Fruit fly (Drosophila melanogaster) whole organism, embryonic: Measurements from ENCODE around the gene CG1910.

Experiments
- CG10462 ChIP-seq: fragments of 200-800 bp; sonication (Bioruptor generic); optimal IDR thresholded peaks from 2 replicates; lab custom pipeline; 2016; ENCODE audit warnings: missing biosample characterization, missing genetic modification characterization
- CG10565 ChIP-seq: fragments of 200-800 bp; sonication (Bioruptor generic); optimal IDR thresholded peaks from 3 replicates; lab custom pipeline; 2016; ENCODE audit warnings: missing biosample characterization, mild to moderate bottlenecking, missing genetic modification characterization
- CG11093 ChIP-seq: fragments of 200-800 bp; sonication (Bioruptor generic); IDR thresholded peaks from 3 replicates; pipeline ENCODE4 v1.3.6; 2022; ENCODE audit warnings: missing biosample characterization, missing genetic modification characterization
- CG12155 ChIP-seq: fragments of 200-800 bp; sonication (Bioruptor generic); optimal IDR thresholded peaks from 3 replicates; lab custom pipeline; 2016; ENCODE audit warnings: missing biosample characterization, missing genetic modification characterization
- CG13894 ChIP-seq: fragments of 200-800 bp; sonication (Bioruptor generic); optimal IDR thresholded peaks from 3 replicates; lab custom pipeline; 2018; ENCODE audit warnings: missing biosample characterization, mild to moderate bottlenecking, missing genetic modification characterization, moderate library complexity
- CG15073 ChIP-seq: fragments of 200-800 bp; sonication (Bioruptor generic); optimal IDR thresholded peaks from 2 replicates; lab custom pipeline; 2016; ENCODE audit warnings: missing biosample characterization, missing genetic modification characterization
- CG15269 ChIP-seq: fragments of 200-800 bp; sonication (Bioruptor generic); optimal IDR thresholded peaks from 2 replicates; lab custom pipeline; 2018; ENCODE audit warnings: missing biosample characterization, mild to moderate bottlenecking, missing genetic modification characterization, moderate library complexity
- CG17359 ChIP-seq: fragments of 200-800 bp; sonication (Bioruptor generic); optimal IDR thresholded peaks from 3 replicates; lab custom pipeline; 2018; ENCODE audit warnings: missing biosample characterization, mild to moderate bottlenecking, missing genetic modification characterization, moderate library complexity
- CG17612 ChIP-seq: fragments of 200-800 bp; sonication (Bioruptor generic); IDR thresholded peaks from 2 replicates; pipeline ENCODE4 v1.3.6; 2022; ENCODE audit warnings: missing biosample characterization, missing genetic modification characterization
- CG18011 ChIP-seq: fragments of 200-800 bp; sonication (Bioruptor generic); optimal IDR thresholded peaks from 2 replicates; lab custom pipeline; 2017; ENCODE audit warnings: missing biosample characterization, missing genetic modification characterization, mild to moderate bottlenecking, moderate library complexity, missing genotype
- CG18599 ChIP-seq: fragments of 200-800 bp; sonication (Bioruptor generic); optimal IDR thresholded peaks from 3 replicates; lab custom pipeline; 2017; ENCODE audit warnings: missing biosample characterization, missing genetic modification characterization, mild to moderate bottlenecking, moderate library complexity, missing genetic modification reagents
- CG18764 ChIP-seq: fragments of 200-800 bp; sonication (Bioruptor generic); optimal IDR thresholded peaks from 3 replicates; lab custom pipeline; 2016; ENCODE audit warnings: missing biosample characterization, missing genetic modification characterization
- CG2199 ChIP-seq: fragments of 200-800 bp; sonication (Bioruptor generic); IDR thresholded peaks from 3 replicates; pipeline ENCODE4 v1.3.6; 2022; ENCODE audit warnings: missing biosample characterization, missing genetic modification characterization
- CG30403 ChIP-seq: fragments of 200-800 bp; sonication (Bioruptor generic); optimal IDR thresholded peaks from 3 replicates; lab custom pipeline; 2016; ENCODE audit warnings: missing biosample characterization, missing genetic modification characterization
- CG31388 ChIP-seq: fragments of 200-800 bp; sonication (Bioruptor generic); optimal IDR thresholded peaks from 2 replicates; lab custom pipeline; 2016; ENCODE audit warnings: missing biosample characterization, missing genetic modification characterization
- CG34422 ChIP-seq: fragments of 200-800 bp; sonication (Bioruptor generic); IDR thresholded peaks from 3 replicates; pipeline ENCODE4 v1.3.6; 2022; ENCODE audit warnings: missing biosample characterization, missing genetic modification characterization
- CG5180 ChIP-seq: fragments of 200-800 bp; sonication (Bioruptor generic); optimal IDR thresholded peaks from 3 replicates; lab custom pipeline; 2017; ENCODE audit warnings: missing biosample characterization, missing genetic modification characterization, mild to moderate bottlenecking, moderate library complexity, missing genetic modification reagents
- CG6689 ChIP-seq: fragments of 200-800 bp; sonication (Bioruptor generic); IDR thresholded peaks from 2 replicates; pipeline ENCODE4 v1.3.6; 2022; ENCODE audit warnings: missing biosample characterization, missing genetic modification characterization
- CG7963 ChIP-seq: fragments of 200-800 bp; sonication (Bioruptor generic); IDR thresholded peaks from 3 replicates; pipeline ENCODE4 v1.3.6; 2022; ENCODE audit warnings: missing biosample characterization, missing genetic modification characterization; ENCODE audit not compliant: partially characterized antibody
- Fer3 ChIP-seq: fragments of 200-800 bp; sonication (Bioruptor generic); optimal IDR thresholded peaks from 2 replicates; lab custom pipeline; 2018; ENCODE audit warnings: missing biosample characterization, mild to moderate bottlenecking, missing genetic modification characterization, moderate library complexity
- H2.0 ChIP-seq: fragments of 200-800 bp; sonication (Bioruptor generic); IDR thresholded peaks from 2 replicates; pipeline ENCODE4 v1.3.6; 2022; ENCODE audit warnings: missing biosample characterization, missing genetic modification characterization
- HLH54F ChIP-seq: fragments of 200-800 bp; sonication (Bioruptor generic); optimal IDR thresholded peaks from 3 replicates; lab custom pipeline; 2016; ENCODE audit warnings: missing biosample characterization, missing genetic modification characterization
- HLHmδ ChIP-seq: fragments of 200-800 bp; sonication (Bioruptor generic); optimal IDR thresholded peaks from 2 replicates; lab custom pipeline; 2018; ENCODE audit warnings: missing biosample characterization, mild to moderate bottlenecking, missing genetic modification characterization, moderate library complexity
- Hmr ChIP-seq: fragments of 200-800 bp; sonication (Bioruptor generic); optimal IDR thresholded peaks from 3 replicates; lab custom pipeline; 2017; ENCODE audit warnings: mild to moderate bottlenecking, missing biosample characterization, missing genetic modification reagents, missing genetic modification characterization
- Hr78 ChIP-seq, 2 experiments: fragments of 200-800 bp in 1 of 2; fragments of >200 bp in 1 of 2; sonication (Bioruptor generic) in 1 of 2; optimal IDR thresholded peaks; 2 replicates each; lab custom pipeline; 2017 to 2019; ENCODE audit warnings: missing biosample characterization in 2 of 2, missing genetic modification characterization in 2 of 2, mild to moderate bottlenecking in 1 of 2, moderate library complexity in 1 of 2
- Jarid2 ChIP-seq: fragments of 200-800 bp; sonication (Bioruptor generic); optimal IDR thresholded peaks from 3 replicates; lab custom pipeline; 2017; ENCODE audit warnings: mild to moderate bottlenecking, missing biosample characterization, missing genetic modification reagents, missing genetic modification characterization
- Lpt ChIP-seq: fragments of >200 bp; optimal IDR thresholded peaks from 2 replicates; lab custom pipeline; 2018; ENCODE audit warnings: missing biosample characterization, missing genetic modification characterization
- NFAT ChIP-seq: fragments of 200-800 bp; sonication (Bioruptor generic); IDR thresholded peaks from 2 replicates; pipeline ENCODE4 v1.3.6; 2022; ENCODE audit warnings: missing biosample characterization, missing genetic modification characterization
- Pdp1 ChIP-seq, 2 experiments: fragments of 200-800 bp; sonication (Bioruptor generic); optimal IDR thresholded peaks; 3 replicates each; lab custom pipeline; 2016; ENCODE audit warnings: missing biosample characterization in 2 of 2, missing genetic modification characterization in 2 of 2, mild to moderate bottlenecking in 1 of 2, moderate library complexity in 1 of 2
- Sry-δ ChIP-seq: fragments of 200-800 bp; sonication (Bioruptor generic); optimal IDR thresholded peaks from 2 replicates; lab custom pipeline; 2016; ENCODE audit warnings: missing biosample characterization, missing genetic modification characterization
- Ssrp ChIP-seq: fragments of 200-800 bp; sonication (Bioruptor generic); optimal IDR thresholded peaks from 2 replicates; lab custom pipeline; 2018; ENCODE audit warnings: missing biosample characterization, mild to moderate bottlenecking, missing genetic modification characterization, moderate library complexity
- Stat92E ChIP-seq, 3 experiments: fragments of >200 bp in 2 of 3; fragments of 200-800 bp in 1 of 3; sonication (Bioruptor generic) in 1 of 3; optimal IDR thresholded peaks; 2 replicates each; lab custom pipeline; 2017 to 2019; ENCODE audit warnings: missing biosample characterization in 3 of 3, missing genetic modification characterization in 3 of 3, mild to moderate bottlenecking in 1 of 3, moderate library complexity in 1 of 3
- Usf ChIP-seq: fragments of 200-800 bp; sonication (Bioruptor generic); optimal IDR thresholded peaks from 2 replicates; lab custom pipeline; 2017; ENCODE audit warnings: missing genotype, missing biosample characterization, missing genetic modification characterization
- ato ChIP-seq: fragments of 200-800 bp; sonication (Bioruptor generic); IDR thresholded peaks from 2 replicates; pipeline ENCODE4 v1.3.6; 2022; ENCODE audit warnings: missing biosample characterization, missing genetic modification characterization; ENCODE audit not compliant: partially characterized antibody
- chn ChIP-seq: fragments of 200-800 bp; sonication (Bioruptor generic); optimal IDR thresholded peaks from 2 replicates; lab custom pipeline; 2016; ENCODE audit warnings: missing biosample characterization, missing genetic modification characterization
- crol ChIP-seq: fragments of 200-800 bp; sonication (Bioruptor generic); IDR thresholded peaks from 2 replicates; pipeline ENCODE4 v1.3.6; 2022; ENCODE audit warnings: missing biosample characterization, missing genetic modification characterization
- en ChIP-seq: fragments of 200-800 bp; sonication (Bioruptor generic); optimal IDR thresholded peaks from 2 replicates; lab custom pipeline; 2016; ENCODE audit warnings: missing biosample characterization, missing genetic modification characterization
- exex ChIP-seq: fragments of 200-800 bp; sonication (Bioruptor generic); optimal IDR thresholded peaks from 4 replicates; lab custom pipeline; 2018; ENCODE audit warnings: missing biosample characterization, mild to moderate bottlenecking, missing genetic modification characterization, moderate library complexity
- ftz-f1 ChIP-seq: fragments of 200-800 bp; sonication (Bioruptor generic); optimal IDR thresholded peaks from 2 replicates; lab custom pipeline; 2016; ENCODE audit warnings: missing biosample characterization, missing genetic modification characterization
- ind ChIP-seq: fragments of 200-800 bp; sonication (Bioruptor generic); optimal IDR thresholded peaks from 3 replicates; lab custom pipeline; 2016; ENCODE audit warnings: missing biosample characterization, missing genetic modification characterization
- knrl ChIP-seq: fragments of 200-800 bp; sonication (Bioruptor generic); IDR thresholded peaks from 3 replicates; pipeline ENCODE4 v1.3.6; 2022; ENCODE audit warnings: missing biosample characterization, missing genetic modification characterization; ENCODE audit not compliant: partially characterized antibody
- lab ChIP-seq: fragments of 200-800 bp; sonication (Bioruptor generic); optimal IDR thresholded peaks from 3 replicates; lab custom pipeline; 2017; ENCODE audit warnings: missing biosample characterization, missing genetic modification characterization, mild to moderate bottlenecking, moderate library complexity, missing genetic modification reagents
- mld ChIP-seq: fragments of 200-800 bp; sonication (Bioruptor generic); IDR thresholded peaks from 3 replicates; pipeline ENCODE4 v1.3.6; 2022; ENCODE audit warnings: missing biosample characterization, missing genetic modification characterization; ENCODE audit not compliant: partially characterized antibody
- sc ChIP-seq, 3 experiments: fragments of >200 bp in 2 of 3; fragments of 200-800 bp in 1 of 3; sonication (Bioruptor generic) in 1 of 3; optimal IDR thresholded peaks; 2 replicates in 2 of 3; 3 replicates in 1 of 3; lab custom pipeline; 2017; ENCODE audit warnings: mild to moderate bottlenecking in 1 of 3, missing biosample characterization in 1 of 3, missing genetic modification characterization in 1 of 3, missing genetic modification reagents in 1 of 3
- sna ChIP-seq: fragments of 200-800 bp; sonication (Bioruptor generic); IDR thresholded peaks from 2 replicates; pipeline ENCODE4 v1.3.6; 2022; ENCODE audit warnings: missing biosample characterization, missing genetic modification characterization; ENCODE audit not compliant: partially characterized antibody
- stwl ChIP-seq: fragments of 200-800 bp; sonication (Bioruptor generic); optimal IDR thresholded peaks from 3 replicates; lab custom pipeline; 2018; ENCODE audit warnings: missing biosample characterization, mild to moderate bottlenecking, missing genetic modification characterization, moderate library complexity
- sug ChIP-seq: fragments of 200-800 bp; optimal IDR thresholded peaks from 2 replicates; lab custom pipeline; 2019; ENCODE audit warnings: missing biosample characterization, mild to moderate bottlenecking, missing genetic modification characterization, moderate library complexity
- vvl ChIP-seq: fragments of 200-800 bp; sonication (Bioruptor generic); IDR thresholded peaks from 2 replicates; pipeline ENCODE4 v1.3.6; 2022; ENCODE audit warnings: missing biosample characterization, missing genetic modification characterization
- zen2 ChIP-seq: fragments of 200-800 bp; sonication (Bioruptor generic); IDR thresholded peaks from 3 replicates; pipeline ENCODE4 v1.3.6; 2022; ENCODE audit warnings: missing biosample characterization, missing genetic modification characterization; ENCODE audit not compliant: partially characterized antibody

The CG1910 gene

DNA sequence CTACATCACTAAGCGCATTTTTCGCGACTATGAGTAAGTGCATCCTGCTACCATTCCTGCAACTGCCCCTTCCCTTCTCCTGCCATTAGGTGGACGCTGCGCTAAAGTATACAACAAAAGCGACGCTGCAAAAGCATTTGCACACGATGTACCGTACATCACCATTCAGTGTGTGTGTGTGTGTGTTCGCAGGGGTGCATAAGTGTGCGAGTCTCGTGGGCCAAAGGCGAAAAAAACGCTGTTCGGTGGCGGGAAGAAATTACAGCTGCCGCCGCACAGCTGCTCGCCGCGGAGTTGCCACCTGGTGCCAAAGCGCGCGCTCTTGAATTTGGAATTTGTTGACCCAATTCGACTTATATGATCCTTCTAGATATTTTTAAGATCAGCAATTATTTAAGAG lies 47.0 kb downstream of the CG1910 start (continued):
- TF ChIP-seq CG12155 (GFP tag; lab: Kevin White, UChicago) = no peak
- TF ChIP-seq CG2199 (GFP tag; lab: Robert Waterston, UW) = no peak
- TF ChIP-seq HLH54F = no peak
- no peak for TF ChIP-seq Lpt (GFP tag; lab: Kevin White, UChicago)
- 0 out of 3 replicates have a peak, but pooled peaks have one; percentile 62 for TF ChIP-seq zen2 (GFP tag; lab: Robert Waterston, UW)
- no peak for TF ChIP-seq CG15073 (GFP tag; lab: Kevin White, UChicago)
- TF ChIP-seq CG10462 (GFP tag; lab: Kevin White, UChicago) = no peak
- no peak for TF ChIP-seq sna (GFP tag; lab: Robert Waterston, UW)
- TF ChIP-seq ftz-f1 (GFP tag; lab: Kevin White, UChicago) = no peak
- TF ChIP-seq CG30403 = no peak
- peak; percentile 22; the same call in 1 of the 2 replicates for TF ChIP-seq ato (GFP tag; lab: Robert Waterston, UW)
- TF ChIP-seq mld (GFP tag; lab: Robert Waterston, UW) = peak; percentile 48; the same call in 1 of the 3 replicates
- TF ChIP-seq stwl (tag; lab: Kevin White, UChicago) = peak; percentile 35
- TF ChIP-seq Stat92E (GFP tag; optimal IDR thresholded peaks at IDR 0.05; lab: Kevin White, UChicago) = no peak
- no peak for TF ChIP-seq CG13894 (tag; lab: Kevin White, UChicago)
- TF ChIP-seq CG18599 = no peak
- peak; percentile 51 for TF ChIP-seq crol (GFP tag; lab: Robert Waterston, UW)
- TF ChIP-seq Pdp1 (GFP tag; optimal IDR thresholded peaks at IDR 0.05; lab: Kevin White, UChicago) = no peak
- TF ChIP-seq CG34422 (GFP tag; lab: Robert Waterston, UW) = peak; percentile 71; the same call in 1 of the 3 replicates
- TF ChIP-seq Hr78 (GFP tag; optimal IDR thresholded peaks at IDR 0.05; lab: Kevin White, UChicago) = no peak
- no peak for TF ChIP-seq CG17359 (tag; lab: Kevin White, UChicago)
- TF ChIP-seq Hmr (GFP tag; lab: Kevin White, UChicago) = no peak
- no peak for TF ChIP-seq Usf (GFP tag; lab: Kevin White, UChicago)
- TF ChIP-seq en (GFP tag; lab: Kevin White, UChicago) = no peak
- no peak for TF ChIP-seq CG17612 (GFP tag; lab: Robert Waterston, UW)
- no peak for TF ChIP-seq knrl (GFP tag; lab: Robert Waterston, UW)
- TF ChIP-seq CG11093 (GFP tag; lab: Robert Waterston, UW) = no peak
- no peak for TF ChIP-seq sc (optimal IDR thresholded peaks at IDR 0.05; lab: Kevin White, UChicago)
- no peak for TF ChIP-seq sc (GFP tag; optimal IDR thresholded peaks at IDR 0.05; lab: Kevin White, UChicago)
- TF ChIP-seq CG15269 (tag; lab: Kevin White, UChicago) = no peak
- TF ChIP-seq NFAT (GFP tag; lab: Robert Waterston, UW) = no peak
- no peak for TF ChIP-seq ind (GFP tag; lab: Kevin White, UChicago)
- no peak for TF ChIP-seq CG7963 (GFP tag; lab: Robert Waterston, UW)
- no peak for TF ChIP-seq Jarid2 (GFP tag; lab: Kevin White, UChicago)
- no peak for TF ChIP-seq exex (tag; lab: Kevin White, UChicago)
- no peak for TF ChIP-seq H2.0 (GFP tag; lab: Robert Waterston, UW)
- no peak for TF ChIP-seq CG5180 (GFP tag; lab: Kevin White, UChicago)
- no peak for TF ChIP-seq CG31388
- no peak for TF ChIP-seq Ssrp (tag; lab: Kevin White, UChicago)
- TF ChIP-seq CG18011 (GFP tag; lab: Kevin White, UChicago) = no peak
- peak; percentile 16 for TF ChIP-seq Sry-δ (GFP tag; lab: Kevin White, UChicago)
- TF ChIP-seq Fer3 (tag; lab: Kevin White, UChicago) = no peak
- TF ChIP-seq CG6689 (GFP tag; lab: Robert Waterston, UW) = no peak
- peak; percentile 96 for TF ChIP-seq sug
- TF ChIP-seq lab = no peak
- TF ChIP-seq CG10565 (GFP tag; lab: Kevin White, UChicago) = no peak
- no peak for TF ChIP-seq vvl (GFP tag; lab: Robert Waterston, UW)
- TF ChIP-seq CG18764 = no peak
- no peak for TF ChIP-seq HLHmδ (GFP tag; lab: Kevin White, UChicago)
- no peak for TF ChIP-seq chn
